Worm (Caenorhabditis elegans) whole organism, L2 larva: Measurements from ENCODE around the gene immp-1.

Experiments
- C34F6.9 ChIP-seq: fragments of 150-350 bp; optimal IDR thresholded peaks from 2 replicates; lab custom pipeline; 2014; ENCODE audit warnings: missing biosample characterization, missing genetic modification characterization
- Y55F3AM.14 ChIP-seq: fragments of 200-800 bp; sonication (Bioruptor generic); optimal IDR thresholded peaks from 2 replicates; lab custom pipeline; 2018; ENCODE audit warnings: mild to moderate bottlenecking, missing genetic modification characterization, missing compliant biosample characterization
- alr-1 ChIP-seq: fragments of 150-350 bp; optimal IDR thresholded peaks from 2 replicates; lab custom pipeline; 2014; ENCODE audit warnings: missing biosample characterization, missing genetic modification characterization
- aly-2 ChIP-seq: fragments of 150-350 bp; optimal IDR thresholded peaks from 2 replicates; lab custom pipeline; 2014; ENCODE audit warnings: missing biosample characterization, missing genetic modification characterization
- ama-1 ChIP-seq: fragments of 150-350 bp; optimal IDR thresholded peaks from 2 replicates; lab custom pipeline; 2018; ENCODE audit warnings: inconsistent platforms
- blmp-1 ChIP-seq: sonication (generic microtip); optimal IDR thresholded peaks from 2 replicates; lab custom pipeline; 2017; ENCODE audit warnings: missing genetic modification characterization, mild to moderate bottlenecking, missing compliant biosample characterization, antibody characterized with exemption, moderate library complexity; ENCODE audit not compliant: insufficient read depth
- ceh-16 ChIP-seq: fragments of 150-350 bp; optimal IDR thresholded peaks from 2 replicates; lab custom pipeline; 2014; ENCODE audit warnings: missing biosample characterization, missing genetic modification characterization
- ceh-82 ChIP-seq: fragments of 150-350 bp; optimal IDR thresholded peaks from 2 replicates; lab custom pipeline; 2014; ENCODE audit warnings: missing biosample characterization, missing genetic modification characterization
- crh-2 ChIP-seq: sonication (generic microtip); optimal IDR thresholded peaks from 2 replicates; lab custom pipeline; 2017; ENCODE audit warnings: missing biosample characterization, missing genetic modification characterization
- dmd-4 ChIP-seq: sonication (generic microtip); optimal IDR thresholded peaks from 2 replicates; lab custom pipeline; 2017; ENCODE audit warnings: missing biosample characterization, missing genetic modification characterization
- egl-27 ChIP-seq: sonication (generic microtip); optimal IDR thresholded peaks from 3 replicates; lab custom pipeline; 2017; ENCODE audit warnings: missing biosample characterization, missing genetic modification reagents, missing genetic modification characterization
- elt-1 ChIP-seq: fragments of 150-350 bp; optimal IDR thresholded peaks from 2 replicates; lab custom pipeline; 2014; ENCODE audit warnings: missing biosample characterization, missing genetic modification characterization
- elt-3 ChIP-seq: sonication (generic microtip); optimal IDR thresholded peaks from 2 replicates; lab custom pipeline; 2017; ENCODE audit warnings: missing biosample characterization, missing genetic modification characterization
- fos-1 ChIP-seq: fragments of 150-350 bp; optimal IDR thresholded peaks from 2 replicates; lab custom pipeline; 2014; ENCODE audit warnings: missing biosample characterization, missing genetic modification characterization
- gmeb-1 ChIP-seq: fragments of 150-350 bp; optimal IDR thresholded peaks from 2 replicates; lab custom pipeline; 2014; ENCODE audit warnings: missing biosample characterization, missing genetic modification characterization
- lin-11 ChIP-seq: fragments of 150-350 bp; sonication (generic microtip); optimal IDR thresholded peaks from 2 replicates; lab custom pipeline; 2014; ENCODE audit warnings: missing biosample characterization, missing genetic modification characterization, inconsistent platforms, mixed read lengths
- lin-13 ChIP-seq: fragments of 150-350 bp; optimal IDR thresholded peaks from 2 replicates; lab custom pipeline; 2014; ENCODE audit warnings: missing biosample characterization, missing genetic modification reagents, missing genetic modification characterization
- lin-39 ChIP-seq: fragments of 150-350 bp; optimal IDR thresholded peaks from 2 replicates; lab custom pipeline; 2014; ENCODE audit warnings: missing biosample characterization, missing genetic modification reagents, missing genetic modification characterization
- lsy-2 ChIP-seq, 2 experiments: fragments of 150-350 bp in 1 of 2; sonication (generic microtip) in 1 of 2; optimal IDR thresholded peaks; 2 replicates each; lab custom pipeline; 2014 to 2017; ENCODE audit warnings: missing biosample characterization in 2 of 2, missing genetic modification characterization in 2 of 2
- mdl-1 ChIP-seq, 2 experiments: fragments of 150-350 bp in 1 of 2; sonication (generic microtip) in 1 of 2; optimal IDR thresholded peaks; 2 replicates each; lab custom pipeline; 2017; ENCODE audit warnings: missing biosample characterization in 2 of 2, missing genetic modification characterization in 2 of 2
- nhr-11 ChIP-seq: fragments of 150-350 bp; optimal IDR thresholded peaks from 2 replicates; lab custom pipeline; 2014; ENCODE audit warnings: missing biosample characterization, missing genetic modification characterization
- nhr-129 ChIP-seq: fragments of 150-350 bp; optimal IDR thresholded peaks from 2 replicates; lab custom pipeline; 2014; ENCODE audit warnings: missing biosample characterization, missing genetic modification characterization
- nhr-21 ChIP-seq: fragments of 150-350 bp; optimal IDR thresholded peaks from 2 replicates; lab custom pipeline; 2014; ENCODE audit warnings: missing biosample characterization, missing genetic modification characterization
- nhr-23 ChIP-seq: fragments of 150-350 bp; optimal IDR thresholded peaks from 2 replicates; lab custom pipeline; 2014; ENCODE audit warnings: missing biosample characterization, missing genetic modification reagents, missing genetic modification characterization
- nhr-25 ChIP-seq: fragments of 150-350 bp; sonication (generic microtip); optimal IDR thresholded peaks from 3 replicates; lab custom pipeline; 2014; ENCODE audit warnings: missing biosample characterization, missing genetic modification characterization
- nhr-6 ChIP-seq: fragments of 150-350 bp; optimal IDR thresholded peaks from 2 replicates; lab custom pipeline; 2014; ENCODE audit warnings: missing biosample characterization, missing genetic modification characterization
- nhr-77 ChIP-seq: fragments of 150-350 bp; optimal IDR thresholded peaks from 2 replicates; lab custom pipeline; 2014; ENCODE audit warnings: missing biosample characterization, missing genetic modification characterization
- peb-1 ChIP-seq: fragments of 150-350 bp; optimal IDR thresholded peaks from 2 replicates; lab custom pipeline; 2014; ENCODE audit warnings: missing biosample characterization, missing genetic modification characterization
- sem-4 ChIP-seq: fragments of 150-350 bp; optimal IDR thresholded peaks from 2 replicates; lab custom pipeline; 2014; ENCODE audit warnings: missing biosample characterization, missing genetic modification reagents, missing genetic modification characterization
- sma-3 ChIP-seq: sonication (generic microtip); optimal IDR thresholded peaks from 2 replicates; lab custom pipeline; 2016; ENCODE audit warnings: missing genetic modification reagents, missing genetic modification characterization, missing compliant biosample characterization
- sma-9 ChIP-seq, 2 experiments: fragments of 150-350 bp in 1 of 2; sonication (generic microtip) in 1 of 2; optimal IDR thresholded peaks; 2 replicates each; lab custom pipeline; 2014 to 2016; ENCODE audit warnings: missing genetic modification characterization in 2 of 2, mild to moderate bottlenecking in 1 of 2, missing biosample characterization in 1 of 2, missing compliant biosample characterization in 1 of 2, missing genetic modification reagents in 1 of 2, moderate library complexity in 1 of 2
- snpc-4 ChIP-seq: fragments of 150-350 bp; optimal IDR thresholded peaks from 2 replicates; lab custom pipeline; 2014; ENCODE audit warnings: missing biosample characterization, missing genetic modification characterization
- unc-39 ChIP-seq: fragments of 150-350 bp; optimal IDR thresholded peaks from 2 replicates; lab custom pipeline; 2014; ENCODE audit warnings: missing biosample characterization, missing genetic modification characterization
- unc-55 ChIP-seq: fragments of 150-350 bp; sonication (generic microtip); optimal IDR thresholded peaks from 3 replicates; lab custom pipeline; 2014; ENCODE audit warnings: missing biosample characterization, missing genetic modification reagents, missing genetic modification characterization
- unc-62 ChIP-seq: fragments of 150-350 bp; optimal IDR thresholded peaks from 2 replicates; lab custom pipeline; 2014; ENCODE audit warnings: missing biosample characterization, missing genetic modification reagents, missing genetic modification characterization
- zag-1 ChIP-seq: fragments of 150-350 bp; optimal IDR thresholded peaks from 2 replicates; lab custom pipeline; 2014; ENCODE audit warnings: missing biosample characterization, missing genetic modification characterization
- ztf-11 ChIP-seq: sonication (generic microtip); optimal IDR thresholded peaks from 2 replicates; lab custom pipeline; 2017; ENCODE audit warnings: missing biosample characterization, missing genetic modification characterization
- ztf-4 ChIP-seq: fragments of 150-350 bp; optimal IDR thresholded peaks from 2 replicates; lab custom pipeline; 2014; ENCODE audit warnings: missing biosample characterization, missing genetic modification characterization

The immp-1 gene

ce11 chrIII:11808818-11809217, 34.1 kb downstream of the immp-1 start, which contains the start of gene C18D11.9:
Gene C18D11.9 (plus strand): TSS chrIII:11809118.
- no peak for TF ChIP-seq sma-9 (GFP tag; optimal IDR thresholded peaks at IDR 0.05; lab: Kevin White, UChicago)
- TF ChIP-seq sma-9 (tag; optimal IDR thresholded peaks at IDR 0.05; lab: Kevin White, UChicago): no peak
- no peak for TF ChIP-seq gmeb-1
- TF ChIP-seq snpc-4: no peak
- no peak for TF ChIP-seq nhr-77 (tag; lab: Kevin White, UChicago)
- no peak for TF ChIP-seq aly-2 (tag; lab: Kevin White, UChicago)
- no peak for TF ChIP-seq dmd-4 (tag; lab: Kevin White, UChicago)
- TF ChIP-seq sem-4 (tag; lab: Kevin White, UChicago): no peak
- TF ChIP-seq unc-62 (GFP tag; lab: Kevin White, UChicago): no peak
- no peak for TF ChIP-seq elt-1
- TF ChIP-seq ama-1 (lab: Kevin White, UChicago): no peak
- no peak for TF ChIP-seq egl-27 (tag; lab: Kevin White, UChicago)
- TF ChIP-seq peb-1: no peak

ce11 chrIII:11810447-11810846, 35.7 kb downstream of the immp-1 start, which contains the start of gene C18D11.6:
Gene C18D11.6 (plus strand): TSS chrIII:11810556.
- TF ChIP-seq C34F6.9: no peak
- TF ChIP-seq crh-2 (tag; lab: Kevin White, UChicago): no peak

- TF ChIP-seq nhr-129 (tag; lab: Kevin White, UChicago): peak; percentile 40
- peak; percentile 6 for TF ChIP-seq fos-1 (tag; lab: Kevin White, UChicago)
- peak in 1 of 2 experiments; percentile 32 for TF ChIP-seq lsy-2 (tag; optimal IDR thresholded peaks at IDR 0.05; lab: Kevin White, UChicago)
- TF ChIP-seq nhr-25 (tag; lab: Kevin White, UChicago): peak; percentile 56
- peak; percentile 39 for TF ChIP-seq sma-3
- no peak for TF ChIP-seq crh-2 (tag; lab: Kevin White, UChicago)
- peak; percentile 5 for TF ChIP-seq sma-9 (GFP tag; optimal IDR thresholded peaks at IDR 0.05; lab: Kevin White, UChicago)
- TF ChIP-seq sma-9 (tag; optimal IDR thresholded peaks at IDR 0.05; lab: Kevin White, UChicago): no peak
- no peak for TF ChIP-seq elt-3
- TF ChIP-seq nhr-21 (tag; lab: Kevin White, UChicago): peak; percentile 42
- TF ChIP-seq, all 48 proteins: peak for 7
Observed at ce11 chrIII:11811839-11812238, 37.1 kb downstream of the immp-1 start.

ce11 chrIII:11814653-11815052, 39.9 kb downstream of the immp-1 start:
- TF ChIP-seq nhr-11: no peak
- TF ChIP-seq nhr-25 (tag; lab: Kevin White, UChicago): peak; percentile 39
- peak; percentile 22 for TF ChIP-seq nhr-6 (tag; lab: Kevin White, UChicago)
- TF ChIP-seq elt-3: no peak
- TF ChIP-seq ceh-82 (tag; lab: Kevin White, UChicago): no peak
- no peak for TF ChIP-seq ztf-4 (tag; lab: Kevin White, UChicago)
- TF ChIP-seq sma-3: peak; percentile 37
- TF ChIP-seq C34F6.9: no peak
- TF ChIP-seq sma-9 (GFP tag; optimal IDR thresholded peaks at IDR 0.05; lab: Kevin White, UChicago): peak; percentile 45
- no peak for TF ChIP-seq sma-9 (tag; optimal IDR thresholded peaks at IDR 0.05; lab: Kevin White, UChicago)
- peak; percentile 64 for TF ChIP-seq sem-4 (tag; lab: Kevin White, UChicago)
- TF ChIP-seq blmp-1 (tag; lab: Kevin White, UChicago): peak; percentile 61

- TF ChIP-seq peb-1 (no peak), nhr-25 (tag; lab: Kevin White, UChicago) (peak; percentile 26), lin-39 (no peak)
Observed at ce11 chrIII:11816523-11817003, 41.8 kb downstream of the immp-1 start, which contains the start of gene C18D11.1. Gene C18D11.1 (plus strand): TSS chrIII:11816573.

- TF ChIP-seq snpc-4 (peak; percentile 81), peb-1 (no peak)
Observed at ce11 chrIII:11817865-11818264, 43.1 kb downstream of the immp-1 start.

ce11 chrIII:11822407-11822806, 47.7 kb downstream of the immp-1 start, which contains the start of gene maa-1:
Gene maa-1 (minus strand): TSS chrIII:11822526.
- TF ChIP-seq nhr-129 (tag; lab: Kevin White, UChicago) (no peak), lin-39 (no peak), nhr-25 (tag; lab: Kevin White, UChicago) (no peak), nhr-21 (tag; lab: Kevin White, UChicago) (no peak), blmp-1 (tag; lab: Kevin White, UChicago) (no peak), ceh-16 (tag; lab: Kevin White, UChicago) (no peak), elt-3 (no peak), dmd-4 (tag; lab: Kevin White, UChicago) (no peak), lin-13 (GFP tag; lab: Kevin White, UChicago) (no peak), nhr-23 (no peak), crh-2 (tag; lab: Kevin White, UChicago) (peak; percentile 1), ztf-11 (tag; lab: Kevin White, UChicago) (no peak), alr-1 (tag; lab: Kevin White, UChicago) (no peak), lin-11 (no peak), gmeb-1 (peak; percentile 9), unc-55 (GFP tag; lab: Kevin White, UChicago) (no peak), fos-1 (tag; lab: Kevin White, UChicago) (peak; percentile 42), unc-39 (no peak), nhr-11 (no peak), peb-1 (no peak), ceh-82 (tag; lab: Kevin White, UChicago) (no peak), Y55F3AM.14 (no peak), elt-1 (no peak), zag-1 (tag; lab: Kevin White, UChicago) (no peak), mdl-1 (tag; optimal IDR thresholded peaks at IDR 0.05; lab: Kevin White, UChicago) (no peak)
